Fruit fly (Drosophila melanogaster) whole organism, embryonic: ENCODE measurements around the gene CG7912.

Experiments
- Antp ChIP-seq: fragments of 200-800 bp; sonication (Bioruptor generic); optimal IDR thresholded peaks from 3 replicates; lab custom pipeline; 2016; ENCODE audit warnings: missing biosample characterization, missing genetic modification characterization
- Atf3 ChIP-seq: fragments of 200-800 bp; sonication (Bioruptor generic); optimal IDR thresholded peaks from 3 replicates; lab custom pipeline; 2016; ENCODE audit warnings: missing biosample characterization, missing genetic modification characterization
- Awh ChIP-seq: fragments of 200-800 bp; sonication (Bioruptor generic); IDR thresholded peaks from 2 replicates; pipeline ENCODE4, ENCODE4 v1.3.6; 2022; ENCODE audit warnings: missing biosample characterization, missing genetic modification characterization
- Bteb2 ChIP-seq: fragments of 200-800 bp; sonication (Bioruptor generic); optimal IDR thresholded peaks from 2 replicates; lab custom pipeline; 2016; ENCODE audit warnings: missing biosample characterization, missing genetic modification characterization
- CG10959 ChIP-seq: fragments of 200-800 bp; sonication (Bioruptor generic); IDR thresholded peaks from 2 replicates; pipeline ENCODE4 v1.3.6; 2022; ENCODE audit warnings: missing biosample characterization, missing genetic modification characterization
- CG11093 ChIP-seq: fragments of 200-800 bp; sonication (Bioruptor generic); IDR thresholded peaks from 3 replicates; pipeline ENCODE4 v1.3.6; 2022; ENCODE audit warnings: missing biosample characterization, missing genetic modification characterization
- CG12942 ChIP-seq: fragments of 200-800 bp; sonication (Bioruptor generic); optimal IDR thresholded peaks from 3 replicates; lab custom pipeline; 2016; ENCODE audit warnings: missing biosample characterization, missing genetic modification characterization
- CG13287 ChIP-seq: fragments of 200-800 bp; sonication (Bioruptor generic); IDR thresholded peaks from 2 replicates; pipeline ENCODE4 v1.3.6; 2022; ENCODE audit warnings: missing biosample characterization, missing genetic modification characterization; ENCODE audit not compliant: partially characterized antibody
- CG16815 ChIP-seq: fragments of 200-800 bp; sonication (Bioruptor generic); optimal IDR thresholded peaks from 3 replicates; lab custom pipeline; 2017; ENCODE audit warnings: missing biosample characterization, mild to moderate bottlenecking, missing genetic modification characterization
- CG18599 ChIP-seq: fragments of 200-800 bp; sonication (Bioruptor generic); optimal IDR thresholded peaks from 3 replicates; lab custom pipeline; 2017; ENCODE audit warnings: missing biosample characterization, missing genetic modification characterization, mild to moderate bottlenecking, moderate library complexity, missing genetic modification reagents
- CG2889 ChIP-seq: fragments of 200-800 bp; sonication (Bioruptor generic); IDR thresholded peaks from 3 replicates; pipeline ENCODE4 v1.3.6; 2022; ENCODE audit warnings: missing biosample characterization, missing genetic modification characterization
- CG30403 ChIP-seq: fragments of 200-800 bp; sonication (Bioruptor generic); optimal IDR thresholded peaks from 3 replicates; lab custom pipeline; 2016; ENCODE audit warnings: missing biosample characterization, missing genetic modification characterization
- CG31388 ChIP-seq: fragments of 200-800 bp; sonication (Bioruptor generic); optimal IDR thresholded peaks from 2 replicates; lab custom pipeline; 2016; ENCODE audit warnings: missing biosample characterization, missing genetic modification characterization
- CG33557 ChIP-seq: fragments of 200-800 bp; sonication (Bioruptor generic); optimal IDR thresholded peaks from 2 replicates; lab custom pipeline; 2019; ENCODE audit warnings: missing biosample characterization, mild to moderate bottlenecking, missing genetic modification characterization, moderate library complexity
- CG34224 ChIP-seq: fragments of 200-800 bp; sonication (Bioruptor generic); IDR thresholded peaks from 3 replicates; pipeline ENCODE4 v1.3.6; 2022; ENCODE audit warnings: missing biosample characterization, missing genetic modification characterization; ENCODE audit not compliant: partially characterized antibody
- CG34376 ChIP-seq: fragments of 200-800 bp; sonication (Bioruptor generic); optimal IDR thresholded peaks from 2 replicates; lab custom pipeline; 2018; ENCODE audit warnings: missing biosample characterization, mild to moderate bottlenecking, missing genetic modification characterization
- CG4328 ChIP-seq: fragments of 200-800 bp; sonication (Bioruptor generic); optimal IDR thresholded peaks from 3 replicates; lab custom pipeline; 2017; ENCODE audit warnings: missing biosample characterization, missing genetic modification reagents, missing genetic modification characterization
- CG4360 ChIP-seq: fragments of 200-800 bp; sonication (Bioruptor generic); IDR thresholded peaks from 2 replicates; pipeline ENCODE4 v1.3.6; 2022; ENCODE audit warnings: missing biosample characterization, missing genetic modification characterization
- CG4404 ChIP-seq: fragments of 200-800 bp; sonication (Bioruptor generic); IDR thresholded peaks from 2 replicates; pipeline ENCODE4 v1.3.6; 2022; ENCODE audit warnings: missing biosample characterization, missing genetic modification characterization
- CG4730 ChIP-seq: fragments of 200-800 bp; sonication (Bioruptor generic); IDR thresholded peaks from 2 replicates; pipeline ENCODE4 v1.3.6; 2022; ENCODE audit warnings: missing biosample characterization, missing genetic modification characterization
- CG6689 ChIP-seq: fragments of 200-800 bp; sonication (Bioruptor generic); IDR thresholded peaks from 2 replicates; pipeline ENCODE4 v1.3.6; 2022; ENCODE audit warnings: missing biosample characterization, missing genetic modification characterization
- CG6813 ChIP-seq: fragments of 200-800 bp; sonication (Bioruptor generic); optimal IDR thresholded peaks from 2 replicates; lab custom pipeline; 2017; ENCODE audit warnings: missing biosample characterization, missing genetic modification characterization, mild to moderate bottlenecking, moderate library complexity, missing genetic modification reagents
- CG8765 ChIP-seq: fragments of 200-800 bp; sonication (Bioruptor generic); IDR thresholded peaks from 2 replicates; pipeline ENCODE4 v1.3.6; 2022; ENCODE audit warnings: missing biosample characterization, missing genetic modification characterization
- CHES-1-like ChIP-seq: fragments of 200-800 bp; sonication (Bioruptor generic); optimal IDR thresholded peaks from 2 replicates; lab custom pipeline; 2016; ENCODE audit warnings: missing biosample characterization, missing genetic modification characterization
- CoRest ChIP-seq: fragments of 200-800 bp; sonication (Bioruptor generic); optimal IDR thresholded peaks from 3 replicates; lab custom pipeline; 2018; ENCODE audit warnings: missing biosample characterization, mild to moderate bottlenecking, missing genetic modification characterization, moderate library complexity
- D19A ChIP-seq: fragments of 200-800 bp; optimal IDR thresholded peaks from 3 replicates; lab custom pipeline; 2019; ENCODE audit warnings: missing biosample characterization, mild to moderate bottlenecking, missing genetic modification characterization, moderate library complexity
- Dbx ChIP-seq: fragments of 200-800 bp; sonication (Bioruptor generic); IDR thresholded peaks from 3 replicates; pipeline ENCODE4 v1.3.6; 2022; ENCODE audit warnings: missing biosample characterization, missing genetic modification characterization
- Ets97D ChIP-seq: fragments of 200-800 bp; sonication (Bioruptor generic); optimal IDR thresholded peaks from 3 replicates; lab custom pipeline; 2016; ENCODE audit warnings: missing biosample characterization, missing genetic modification characterization
- Lhr ChIP-seq: fragments of 200-800 bp; sonication (Bioruptor generic); optimal IDR thresholded peaks from 3 replicates; lab custom pipeline; 2017; ENCODE audit warnings: mild to moderate bottlenecking, missing biosample characterization, missing genetic modification reagents, missing genetic modification characterization
- Med ChIP-seq: fragments of 200-800 bp; sonication (Bioruptor generic); peaks from one replicate; lab custom pipeline; 2016; ENCODE audit warnings: missing biosample characterization, missing genetic modification characterization, mild to moderate bottlenecking, inconsistent platforms, moderate library complexity
- Mrtf ChIP-seq: fragments of 200-800 bp; sonication (Bioruptor generic); IDR thresholded peaks from 3 replicates; pipeline ENCODE4 v1.3.6; 2022; ENCODE audit warnings: missing biosample characterization, missing genetic modification characterization
- Oli ChIP-seq: fragments of 200-800 bp; sonication (Bioruptor generic); optimal IDR thresholded peaks from 2 replicates; lab custom pipeline; 2018; ENCODE audit warnings: missing biosample characterization, mild to moderate bottlenecking, missing genetic modification characterization, moderate library complexity
- Vsx1 ChIP-seq: fragments of 200-800 bp; sonication (Bioruptor generic); optimal IDR thresholded peaks from 2 replicates; lab custom pipeline; 2017; ENCODE audit warnings: missing biosample characterization, mild to moderate bottlenecking, missing genetic modification characterization, missing genetic modification reagents
- dm ChIP-seq: fragments of 200-800 bp; sonication (Bioruptor generic); optimal IDR thresholded peaks from 3 replicates; lab custom pipeline; 2016; ENCODE audit warnings: missing biosample characterization, missing genetic modification characterization
- dmrt99B ChIP-seq: fragments of 200-800 bp; sonication (Bioruptor generic); optimal IDR thresholded peaks from 2 replicates; lab custom pipeline; 2018; ENCODE audit warnings: missing biosample characterization, mild to moderate bottlenecking, missing genetic modification characterization, moderate library complexity
- emc ChIP-seq: fragments of 200-800 bp; sonication (Bioruptor generic); optimal IDR thresholded peaks from 2 replicates; lab custom pipeline; 2016; ENCODE audit warnings: missing biosample characterization, missing genetic modification characterization
- gfzf ChIP-seq: fragments of 200-800 bp; sonication (Bioruptor generic); optimal IDR thresholded peaks from 2 replicates; lab custom pipeline; 2016; ENCODE audit warnings: missing biosample characterization, mild to moderate bottlenecking, missing genetic modification characterization, moderate library complexity
- ham ChIP-seq: fragments of 200-800 bp; sonication (Bioruptor generic); IDR thresholded peaks from 2 replicates; pipeline ENCODE4 v1.3.6; 2022; ENCODE audit warnings: missing biosample characterization, missing genetic modification characterization
- ind ChIP-seq: fragments of 200-800 bp; sonication (Bioruptor generic); optimal IDR thresholded peaks from 3 replicates; lab custom pipeline; 2016; ENCODE audit warnings: missing biosample characterization, missing genetic modification characterization
- inv ChIP-seq: fragments of 200-800 bp; sonication (Bioruptor generic); IDR thresholded peaks from 2 replicates; pipeline ENCODE4 v1.3.6; 2022; ENCODE audit warnings: missing biosample characterization, missing genetic modification characterization; ENCODE audit not compliant: partially characterized antibody
- kah ChIP-seq: fragments of 200-800 bp; sonication (Bioruptor generic); optimal IDR thresholded peaks from 2 replicates; lab custom pipeline; 2018; ENCODE audit warnings: missing biosample characterization, mild to moderate bottlenecking, missing genetic modification characterization
- pan ChIP-seq, 4 experiments: fragments of >200 bp in 3 of 4; fragments of 200-800 bp in 1 of 4; sonication (Bioruptor generic) in 1 of 4; optimal IDR thresholded peaks in 3 of 4; IDR thresholded peaks in 1 of 4; 2 replicates each; pipeline versions ENCODE4 v1.3.6 to Lab custom; 2017 to 2022; ENCODE audit warnings: missing biosample characterization in 2 of 4, missing genetic modification characterization in 2 of 4, mixed read lengths in 1 of 4
- pb ChIP-seq: fragments of 200-800 bp; sonication (Bioruptor generic); optimal IDR thresholded peaks from 3 replicates; lab custom pipeline; 2016; ENCODE audit warnings: missing biosample characterization, missing genetic modification characterization
- sqz ChIP-seq: fragments of 200-800 bp; sonication (Bioruptor generic); optimal IDR thresholded peaks from 3 replicates; lab custom pipeline; 2018; ENCODE audit warnings: missing biosample characterization, mild to moderate bottlenecking, missing genetic modification characterization
- sug ChIP-seq: fragments of 200-800 bp; optimal IDR thresholded peaks from 2 replicates; lab custom pipeline; 2019; ENCODE audit warnings: missing biosample characterization, mild to moderate bottlenecking, missing genetic modification characterization, moderate library complexity
- tin ChIP-seq: fragments of 200-800 bp; sonication (Bioruptor generic); optimal IDR thresholded peaks from 3 replicates; lab custom pipeline; 2016; ENCODE audit warnings: missing biosample characterization, missing genetic modification characterization
- tio ChIP-seq: fragments of 200-800 bp; sonication (Bioruptor generic); optimal IDR thresholded peaks from 2 replicates; lab custom pipeline; 2017; ENCODE audit warnings: missing biosample characterization, missing genetic modification characterization, inconsistent platforms
- unpg ChIP-seq: fragments of 200-800 bp; sonication (Bioruptor generic); optimal IDR thresholded peaks from 3 replicates; lab custom pipeline; 2018; ENCODE audit warnings: missing biosample characterization, mild to moderate bottlenecking, missing genetic modification characterization, moderate library complexity
- vvl ChIP-seq: fragments of 200-800 bp; sonication (Bioruptor generic); IDR thresholded peaks from 2 replicates; pipeline ENCODE4 v1.3.6; 2022; ENCODE audit warnings: missing biosample characterization, missing genetic modification characterization
- wek ChIP-seq: fragments of 200-800 bp; sonication (Bioruptor generic); optimal IDR thresholded peaks from 3 replicates; lab custom pipeline; 2018; ENCODE audit warnings: missing biosample characterization, mild to moderate bottlenecking, missing genetic modification characterization, moderate library complexity
- zen ChIP-seq: fragments of 200-800 bp; sonication (Bioruptor generic); optimal IDR thresholded peaks from 3 replicates; lab custom pipeline; 2018; ENCODE audit warnings: missing biosample characterization, mild to moderate bottlenecking, missing genetic modification characterization, moderate library complexity

CG7912 gene

dm6 chr3R:29978595-29978994, 30.4 kb downstream of the CG7912 start (continued):
- TF ChIP-seq CG30403 (GFP tag; lab: Kevin White, UChicago) (peak; percentile 13), CG10959 (GFP tag; lab: Robert Waterston, UW) (no peak), Med (GFP tag; lab: Kevin White, UChicago) (peak; percentile 85), tio (no peak), Mrtf (GFP tag; lab: Robert Waterston, UW) (no peak), vvl (GFP tag; lab: Robert Waterston, UW) (peak; percentile 47; the same call in 1 of the 2 replicates), Antp (GFP tag; lab: Kevin White, UChicago) (no peak), CG13287 (GFP tag; lab: Robert Waterston, UW) (no peak), Atf3 (GFP tag; lab: Kevin White, UChicago) (no peak), ind (GFP tag; lab: Kevin White, UChicago) (peak; percentile 22), CG6813 (GFP tag; lab: Kevin White, UChicago) (no peak), dmrt99B (tag; lab: Kevin White, UChicago) (peak; percentile 52), CG4360 (GFP tag; lab: Robert Waterston, UW) (no peak), emc (GFP tag; lab: Kevin White, UChicago) (no peak), CG6689 (GFP tag; lab: Robert Waterston, UW) (0 out of 2 replicates have a peak, but pooled peaks have one; percentile 13), zen (tag; lab: Kevin White, UChicago) (no peak), sqz (GFP tag; lab: Kevin White, UChicago) (no peak), CG4730 (GFP tag; lab: Robert Waterston, UW) (no peak), CG31388 (GFP tag; lab: Kevin White, UChicago) (no peak), pan (optimal IDR thresholded peaks at IDR 0.05; lab: Kevin White, UChicago) (no peak), pan (GFP tag; optimal IDR thresholded peaks at IDR 0.05 in 1 of 2, IDR thresholded peaks at IDR 0.05 in 1 of 2) (peak in 1 of 2 experiments; percentile 40), Vsx1 (GFP tag; lab: Kevin White, UChicago) (no peak), CG4404 (GFP tag; lab: Robert Waterston, UW) (no peak), inv (no peak), CG2889 (no peak), pb (GFP tag; lab: Kevin White, UChicago) (no peak), ham (GFP tag; lab: Robert Waterston, UW) (no peak), D19A (tag; lab: Kevin White, UChicago) (no peak), dm (GFP tag; lab: Kevin White, UChicago) (no peak), gfzf (GFP tag; lab: Kevin White, UChicago) (no peak), Lhr (GFP tag; lab: Kevin White, UChicago) (no peak), CG12942 (GFP tag; lab: Kevin White, UChicago) (no peak), CHES-1-like (GFP tag; lab: Kevin White, UChicago) (no peak), CoRest (tag; lab: Kevin White, UChicago) (no peak), CG16815 (no peak), kah (GFP tag; lab: Kevin White, UChicago) (no peak), tin (no peak), CG34224 (GFP tag; lab: Robert Waterston, UW) (no peak), CG34376 (no peak), Oli (tag; lab: Kevin White, UChicago) (peak; percentile 9), sug (tag; lab: Kevin White, UChicago) (no peak), CG8765 (GFP tag; lab: Robert Waterston, UW) (no peak), Ets97D (GFP tag; lab: Kevin White, UChicago) (no peak), wek (GFP tag; lab: Kevin White, UChicago) (no peak), unpg (peak; percentile 13), CG18599 (GFP tag; lab: Kevin White, UChicago) (peak; percentile 83), Bteb2 (no peak), CG11093 (GFP tag; lab: Robert Waterston, UW) (no peak), Awh (GFP tag; lab: Robert Waterston, UW) (no peak), CG4328 (GFP tag; lab: Kevin White, UChicago) (no peak), Dbx (GFP tag; lab: Robert Waterston, UW) (peak; percentile 56; the same call in 1 of the 3 replicates), CG33557 (no peak)
